Worm (Caenorhabditis elegans) whole organism, L4 larva: ENCODE results near the gene F17E9.18.
A peak's percentile ranks its signal among the peaks of the same experiment; 100 is the strongest.

ENCODE experiments used
- D1046.2 ChIP-seq: fragments of 200-800 bp; sonication (Bioruptor generic); IDR thresholded peaks from 2 replicates; pipeline ENCODE4 v1.3.6; 2022; ENCODE audit warnings: missing genetic modification characterization, missing compliant biosample characterization
- F10B5.3 ChIP-seq: sonication (generic microtip); optimal IDR thresholded peaks from 2 replicates; lab custom pipeline; 2016; ENCODE audit warnings: mild to moderate bottlenecking, missing genetic modification characterization, missing compliant biosample characterization
- T26A8.4 ChIP-seq: fragments of 200-800 bp; sonication (Bioruptor generic); IDR thresholded peaks from 2 replicates; pipeline ENCODE4 v1.3.6; 2022; ENCODE audit warnings: missing genetic modification characterization, missing compliant biosample characterization
- Y5F2A.4 ChIP-seq: fragments of 200-800 bp; sonication (Bioruptor generic); optimal IDR thresholded peaks from 2 replicates; lab custom pipeline; 2018; ENCODE audit warnings: mild to moderate bottlenecking, missing genetic modification characterization, missing compliant biosample characterization
- aha-1 ChIP-seq: fragments of 150-350 bp; peaks from one replicate; lab custom pipeline; 2014; ENCODE audit warnings: missing biosample characterization, missing genetic modification characterization
- aly-2 ChIP-seq: sonication (generic microtip); optimal IDR thresholded peaks from 2 replicates; lab custom pipeline; 2018; ENCODE audit warnings: missing biosample characterization, missing genetic modification characterization
- arid-1 ChIP-seq: fragments of 200-800 bp; sonication (Bioruptor generic); conservative IDR thresholded peaks from 2 replicates; pipeline ENCODE4 v1.3.6; 2022; ENCODE audit warnings: missing genetic modification reagents, missing genetic modification characterization, missing compliant biosample characterization
- ceh-20 ChIP-seq: fragments of 200-800 bp; sonication (Bioruptor generic); IDR thresholded peaks from 2 replicates; pipeline ENCODE4 v1.3.6; 2022; ENCODE audit warnings: missing genetic modification reagents, missing genetic modification characterization, missing compliant biosample characterization
- ces-1 ChIP-seq: fragments of 150-350 bp; sonication (generic microtip); optimal IDR thresholded peaks from 4 replicates; lab custom pipeline; 2014; ENCODE audit warnings: missing biosample characterization, missing genetic modification reagents, missing genetic modification characterization
- cey-2 ChIP-seq: sonication (generic microtip); optimal IDR thresholded peaks from 3 replicates; lab custom pipeline; 2017; ENCODE audit warnings: missing genetic modification characterization, mild to moderate bottlenecking, missing compliant biosample characterization, antibody characterized with exemption, borderline replicate concordance; ENCODE audit not compliant: insufficient read depth
- daf-12 ChIP-seq: fragments of 150-350 bp; optimal IDR thresholded peaks from 2 replicates; lab custom pipeline; 2014; ENCODE audit warnings: missing biosample characterization, missing genetic modification reagents, missing genetic modification characterization
- daf-16 ChIP-seq, 3 experiments: sonication (generic microtip); optimal IDR thresholded peaks; 2 replicates each; lab custom pipeline; 2016 to 2017; ENCODE audit warnings: missing genetic modification characterization in 3 of 3, missing genetic modification reagents in 3 of 3, mild to moderate bottlenecking in 2 of 3, missing compliant biosample characterization in 2 of 3, missing biosample characterization in 1 of 3, moderate library complexity in 1 of 3
- daf-19 ChIP-seq: fragments of 200-800 bp; sonication (Bioruptor generic); conservative IDR thresholded peaks from 2 replicates; pipeline ENCODE4 v1.3.6; 2022; ENCODE audit warnings: missing genetic modification characterization, missing compliant biosample characterization
- daf-8 ChIP-seq: fragments of 200-800 bp; sonication (Bioruptor generic); IDR thresholded peaks from 2 replicates; pipeline ENCODE4 v1.3.6; 2022; ENCODE audit warnings: missing genetic modification characterization, missing compliant biosample characterization
- dpl-1 ChIP-seq: fragments of 150-350 bp; optimal IDR thresholded peaks from 2 replicates; lab custom pipeline; 2014; ENCODE audit warnings: missing biosample characterization, missing genetic modification reagents, missing genetic modification characterization
- duxl-1 ChIP-seq: sonication (generic microtip); optimal IDR thresholded peaks from 2 replicates; lab custom pipeline; 2016; ENCODE audit warnings: mild to moderate bottlenecking, missing genetic modification characterization, moderate library complexity, missing compliant biosample characterization; ENCODE audit not compliant: poor library complexity
- egl-27 ChIP-seq: sonication (generic microtip); optimal IDR thresholded peaks from 3 replicates; lab custom pipeline; 2017; ENCODE audit warnings: missing biosample characterization, missing genetic modification reagents, missing genetic modification characterization
- hif-1 ChIP-seq, 2 experiments: sonication (generic microtip); optimal IDR thresholded peaks; 2 replicates each; lab custom pipeline; 2016 to 2017; ENCODE audit warnings: missing compliant biosample characterization in 2 of 2, missing genetic modification characterization in 2 of 2, missing genetic modification reagents in 2 of 2, missing genotype in 2 of 2, mild to moderate bottlenecking in 1 of 2
- hlh-11 ChIP-seq: fragments of 200-800 bp; sonication (Bioruptor generic); optimal IDR thresholded peaks from 2 replicates; lab custom pipeline; 2018; ENCODE audit warnings: mild to moderate bottlenecking, missing genetic modification characterization, missing compliant biosample characterization
- hlh-30 ChIP-seq: sonication (generic microtip); optimal IDR thresholded peaks from 2 replicates; lab custom pipeline; 2017; ENCODE audit warnings: antibody characterized with exemption, mild to moderate bottlenecking, missing genetic modification characterization, missing compliant biosample characterization; ENCODE audit not compliant: insufficient read depth
- hmg-1.1 ChIP-seq: fragments of 200-800 bp; sonication (Bioruptor generic); IDR thresholded peaks from 2 replicates; pipeline ENCODE4 v1.3.6; 2022; ENCODE audit warnings: missing genetic modification reagents, missing genetic modification characterization, missing compliant biosample characterization
- jun-1 ChIP-seq: fragments of 150-350 bp; optimal IDR thresholded peaks from 2 replicates; lab custom pipeline; 2014; ENCODE audit warnings: missing biosample characterization, missing genetic modification reagents, missing genetic modification characterization
- lin-29 ChIP-seq: fragments of 200-800 bp; sonication (Bioruptor generic); IDR thresholded peaks from 2 replicates; pipeline ENCODE4 v1.3.6; 2022; ENCODE audit warnings: missing genetic modification reagents, missing genetic modification characterization, missing compliant biosample characterization
- lin-38 ChIP-seq: fragments of 200-800 bp; sonication (Bioruptor generic); IDR thresholded peaks from 2 replicates; pipeline ENCODE4 v1.3.6; 2022; ENCODE audit warnings: missing genetic modification reagents, missing genetic modification characterization, missing compliant biosample characterization
- lir-3 ChIP-seq: sonication (generic microtip); optimal IDR thresholded peaks from 2 replicates; lab custom pipeline; 2016; ENCODE audit warnings: mild to moderate bottlenecking, missing genetic modification characterization, missing compliant biosample characterization
- madf-5 ChIP-seq, 2 experiments: fragments of 200-800 bp; sonication (Bioruptor generic); IDR thresholded peaks; 2 replicates each; pipeline ENCODE4 v1.3.6; 2022; ENCODE audit warnings: missing compliant biosample characterization in 2 of 2, missing genetic modification characterization in 2 of 2
- madf-9 ChIP-seq: fragments of 200-800 bp; sonication (Bioruptor generic); conservative IDR thresholded peaks from 2 replicates; pipeline ENCODE4 v1.3.6; 2022; ENCODE audit warnings: missing genetic modification reagents, missing genetic modification characterization, missing compliant biosample characterization
- mdt-29 ChIP-seq: fragments of 200-800 bp; sonication (Bioruptor generic); IDR thresholded peaks from 2 replicates; pipeline ENCODE4 v1.3.6; 2022; ENCODE audit warnings: missing genetic modification reagents, missing genetic modification characterization, missing compliant biosample characterization
- mes-2 ChIP-seq: sonication (generic microtip); optimal IDR thresholded peaks from 2 replicates; lab custom pipeline; 2016; ENCODE audit warnings: missing genotype, mild to moderate bottlenecking, missing genetic modification characterization, missing compliant biosample characterization; ENCODE audit not compliant: poor library complexity, severe bottlenecking
- mxl-2 ChIP-seq: fragments of 200-800 bp; sonication (Bioruptor generic); conservative IDR thresholded peaks from 2 replicates; pipeline ENCODE4 v1.3.6; 2022; ENCODE audit warnings: missing genetic modification reagents, missing genetic modification characterization, missing compliant biosample characterization
- mxl-3 ChIP-seq: fragments of 200-800 bp; sonication (Bioruptor generic); optimal IDR thresholded peaks from 2 replicates; lab custom pipeline; 2018; ENCODE audit warnings: mild to moderate bottlenecking, missing genetic modification characterization, missing compliant biosample characterization
- nhr-41 ChIP-seq: fragments of 200-800 bp; sonication (Bioruptor generic); IDR thresholded peaks from 2 replicates; pipeline ENCODE4 v1.3.6; 2022; ENCODE audit warnings: missing genetic modification reagents, missing genetic modification characterization, missing compliant biosample characterization
- nhr-42 ChIP-seq: fragments of 200-800 bp; sonication (Bioruptor generic); IDR thresholded peaks from 2 replicates; pipeline ENCODE4 v1.3.6; 2022; ENCODE audit warnings: missing genetic modification characterization, missing compliant biosample characterization
- nhr-48 ChIP-seq: sonication (generic microtip); optimal IDR thresholded peaks from 2 replicates; lab custom pipeline; 2016; ENCODE audit warnings: mild to moderate bottlenecking, missing genetic modification characterization, missing compliant biosample characterization
- pha-4 ChIP-seq, 2 experiments: fragments of 150-350 bp in 1 of 2; fragments of 200-800 bp in 1 of 2; sonication (Bioruptor generic) in 1 of 2; IDR thresholded peaks in 1 of 2; optimal IDR thresholded peaks in 1 of 2; 2 replicates each; pipeline versions ENCODE4 v1.3.6 to Lab custom; 2014 to 2022; ENCODE audit warnings: missing genetic modification characterization in 2 of 2, missing genetic modification reagents in 2 of 2, missing biosample characterization in 1 of 2, missing compliant biosample characterization in 1 of 2
- php-3 ChIP-seq: fragments of 200-800 bp; sonication (Bioruptor generic); IDR thresholded peaks from 2 replicates; pipeline ENCODE4 v1.3.6; 2022; ENCODE audit warnings: missing genetic modification reagents, missing genetic modification characterization, missing compliant biosample characterization
- sdz-12 ChIP-seq: fragments of 200-800 bp; sonication (Bioruptor generic); optimal IDR thresholded peaks from 2 replicates; lab custom pipeline; 2018; ENCODE audit warnings: mild to moderate bottlenecking, missing genetic modification characterization, missing compliant biosample characterization
- skn-1 ChIP-seq: fragments of 150-350 bp; optimal IDR thresholded peaks from 2 replicates; lab custom pipeline; 2014; ENCODE audit warnings: missing biosample characterization, missing genetic modification characterization
- snpc-4 ChIP-seq: fragments of 150-350 bp; optimal IDR thresholded peaks from 2 replicates; lab custom pipeline; 2014; ENCODE audit warnings: missing biosample characterization, missing genetic modification characterization
- spr-3 ChIP-seq: fragments of 200-800 bp; sonication (Bioruptor generic); optimal IDR thresholded peaks from 2 replicates; lab custom pipeline; 2018; ENCODE audit warnings: mild to moderate bottlenecking, missing genetic modification characterization, missing compliant biosample characterization
- tra-1 ChIP-seq: fragments of 200-800 bp; sonication (Bioruptor generic); IDR thresholded peaks from 2 replicates; pipeline ENCODE4 v1.3.6; 2022; ENCODE audit warnings: missing genetic modification reagents, missing genetic modification characterization, missing compliant biosample characterization
- unc-130 ChIP-seq: sonication (generic microtip); optimal IDR thresholded peaks from 2 replicates; lab custom pipeline; 2016; ENCODE audit warnings: missing genetic modification reagents, missing genetic modification characterization, missing compliant biosample characterization
- unc-39 ChIP-seq: sonication (generic microtip); optimal IDR thresholded peaks from 2 replicates; lab custom pipeline; 2017; ENCODE audit warnings: missing biosample characterization, missing genetic modification characterization
- unc-62 ChIP-seq, 3 experiments: fragments of 150-350 bp in 1 of 3; sonication (generic microtip); optimal IDR thresholded peaks in 2 of 3; peaks in 1 of 3; 1 replicate in 1 of 3; 2 replicates in 2 of 3; lab custom pipeline; 2014 to 2017; ENCODE audit warnings: missing biosample characterization in 3 of 3, missing genetic modification characterization in 3 of 3, missing genetic modification reagents in 3 of 3, missing genotype in 1 of 3
- vab-7 ChIP-seq: fragments of 200-800 bp; sonication (Bioruptor generic); IDR thresholded peaks from 2 replicates; pipeline ENCODE4 v1.3.6; 2022; ENCODE audit warnings: missing genetic modification reagents, missing genetic modification characterization, missing compliant biosample characterization
- zfp-2 ChIP-seq: sonication (generic microtip); optimal IDR thresholded peaks from 2 replicates; lab custom pipeline; 2016; ENCODE audit warnings: mild to moderate bottlenecking, missing genetic modification characterization, missing compliant biosample characterization
- zfp-3 ChIP-seq: fragments of 200-800 bp; sonication (Bioruptor generic); conservative IDR thresholded peaks from 2 replicates; pipeline ENCODE4 v1.3.6; 2022; ENCODE audit warnings: missing genetic modification reagents, missing genetic modification characterization, missing compliant biosample characterization
- zip-2 ChIP-seq: fragments of 150-350 bp; optimal IDR thresholded peaks from 2 replicates; lab custom pipeline; 2014; ENCODE audit warnings: missing biosample characterization, missing genetic modification characterization

Gene F17E9.18

ce11 chrIV:8375381-8375780 is 28.4 kb upstream of the F17E9.18 start (continued):
- peak; percentile 50 for TF ChIP-seq jun-1
- peak; percentile 82 for TF ChIP-seq arid-1 (GFP tag; lab: Robert Waterston, UW)
- no peak for TF ChIP-seq skn-1
- TF ChIP-seq snpc-4 = no peak
- TF ChIP-seq egl-27 (tag; lab: Kevin White, UChicago) = no peak
- TF ChIP-seq mes-2 = peak; percentile 89
- peak; percentile 51 for TF ChIP-seq spr-3 (GFP tag; lab: Kevin White, UChicago)
- peak; percentile 29 for TF ChIP-seq lir-3
- TF ChIP-seq hlh-30 (tag; lab: Kevin White, UChicago) = peak; percentile 64
- TF ChIP-seq nhr-42 (GFP tag; lab: Robert Waterston, UW) = peak; percentile 76
- no peak for TF ChIP-seq aly-2 (tag; lab: Kevin White, UChicago)
- peak; percentile 62; the same call in 1 of the 2 replicates for TF ChIP-seq zfp-3 (GFP tag; lab: Robert Waterston, UW)
- TF ChIP-seq aha-1 (tag; lab: Kevin White, UChicago) = peak; percentile 96
- TF ChIP-seq mxl-3 (GFP tag; lab: Kevin White, UChicago) = peak; percentile 45
- TF ChIP-seq nhr-48 = peak; percentile 46
- peak; percentile 57; the same call in 1 of the 2 replicates for TF ChIP-seq ceh-20 (GFP tag; lab: Robert Waterston, UW)
- TF ChIP-seq daf-19 = peak; percentile 88
- TF ChIP-seq lin-29 (GFP tag; lab: Robert Waterston, UW) = no peak
- TF ChIP-seq daf-16 (GFP tag; optimal IDR thresholded peaks at IDR 0.05; lab: Kevin White, UChicago) = peak; percentile 42 to 88
- peak; percentile 85 for TF ChIP-seq daf-16 (tag; optimal IDR thresholded peaks at IDR 0.05; lab: Kevin White, UChicago)
- peak; percentile 62 for TF ChIP-seq Y5F2A.4 (GFP tag; lab: Kevin White, UChicago)
- TF ChIP-seq tra-1 (GFP tag; lab: Robert Waterston, UW) = peak; percentile 57; the same call in 1 of the 2 replicates
- TF ChIP-seq daf-12 (tag; lab: Kevin White, UChicago) = no peak
- peak; percentile 21 for TF ChIP-seq zfp-2 (tag; lab: Kevin White, UChicago)
- no peak for TF ChIP-seq unc-62 (GFP tag; optimal IDR thresholded peaks at IDR 0.05 in 1 of 2; lab: Kevin White, UChicago)
- no peak for TF ChIP-seq unc-62 (tag; optimal IDR thresholded peaks at IDR 0.05; lab: Kevin White, UChicago)
- TF ChIP-seq zip-2 (tag; lab: Kevin White, UChicago) = peak; percentile 13
- TF ChIP-seq D1046.2 (GFP tag; lab: Robert Waterston, UW) = peak; percentile 61; the same call in 1 of the 2 replicates
- no peak; the same call in none of the 2 replicates for TF ChIP-seq T26A8.4
- TF ChIP-seq pha-4 (GFP tag; IDR thresholded peaks at IDR 0.05; lab: Robert Waterston, UW) = peak; percentile 89
- peak; percentile 61 for TF ChIP-seq pha-4 (tag; optimal IDR thresholded peaks at IDR 0.05; lab: Kevin White, UChicago)
- no peak for TF ChIP-seq F10B5.3
- TF ChIP-seq hif-1 (tag; optimal IDR thresholded peaks at IDR 0.05; lab: Kevin White, UChicago) = peak in 1 of 2 experiments; percentile 62
- no peak for TF ChIP-seq ces-1 (GFP tag; lab: Kevin White, UChicago)
- no peak for TF ChIP-seq daf-8 (GFP tag; lab: Robert Waterston, UW)
- TF ChIP-seq madf-9 = 0 out of 2 replicates have a peak, but pooled peaks have one; percentile 53
- TF ChIP-seq unc-39 (tag; lab: Kevin White, UChicago) = no peak
- TF ChIP-seq cey-2 (tag; lab: Kevin White, UChicago) = no peak
- TF ChIP-seq vab-7 (GFP tag; lab: Robert Waterston, UW) = peak; percentile 74
- TF ChIP-seq lin-38 (GFP tag; lab: Robert Waterston, UW) = peak; percentile 79
- peak; percentile 78 to 86; a peak in 3 of 4 replicates for TF ChIP-seq madf-5 (GFP tag; IDR thresholded peaks at IDR 0.05; lab: Robert Waterston, UW)
- peak; percentile 67 for TF ChIP-seq hlh-11 (tag; lab: Kevin White, UChicago)
- peak; percentile 46 for TF ChIP-seq dpl-1 (GFP tag; lab: Kevin White, UChicago)
- TF ChIP-seq mdt-29 = peak; percentile 83
- no peak for TF ChIP-seq mxl-2 (GFP tag; lab: Robert Waterston, UW)
- TF ChIP-seq php-3 (GFP tag; lab: Robert Waterston, UW) = 0 out of 2 replicates have a peak, but pooled peaks have one; percentile 54
- peak; percentile 88 for TF ChIP-seq hmg-1.1 (GFP tag; lab: Robert Waterston, UW)
- peak; percentile 21; the same call in 1 of the 2 replicates for TF ChIP-seq nhr-41 (GFP tag; lab: Robert Waterston, UW)
- TF ChIP-seq duxl-1 (tag; lab: Kevin White, UChicago) = peak; percentile 65
- peak; percentile 71 for TF ChIP-seq unc-130 (GFP tag; lab: Kevin White, UChicago)
- TF ChIP-seq sdz-12 (GFP tag; lab: Kevin White, UChicago) = no peak
